Worm (Caenorhabditis elegans): ENCODE measurements around the gene ptr-19.

- TF ChIP-seq W03F9.2 (tag; optimal IDR thresholded peaks at IDR 0.05) (no peak), him-1 (tag; optimal IDR thresholded peaks at IDR 0.05) (no peak), dao-5 (tag; optimal IDR thresholded peaks at IDR 0.05) (no peak)
Measured at ce11 chrIII:10763032-10763431, 18.6 kb upstream of the ptr-19 start, which contains the start of gene dpy-28.
